Fruit fly (Drosophila melanogaster): ENCODE results near the gene Gdap1.

The Gdap1 gene

DNA sequence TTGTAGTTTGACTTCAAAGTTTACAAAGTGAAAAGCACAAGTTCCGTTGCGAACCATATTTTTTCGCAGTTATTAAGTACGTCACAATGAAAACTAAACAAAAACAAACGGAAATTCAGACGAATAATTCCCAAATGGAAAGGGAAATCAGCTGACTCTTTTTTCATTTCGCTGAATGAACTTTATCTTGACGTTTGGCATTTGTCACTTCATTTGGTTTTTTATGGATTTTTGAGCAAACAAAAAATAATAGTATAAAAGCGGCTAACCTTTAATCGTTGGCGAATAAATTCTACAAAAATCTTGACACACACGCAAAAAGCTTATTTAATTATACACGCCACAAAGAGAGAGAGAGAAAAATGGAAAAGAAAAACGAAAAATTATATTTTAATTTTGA, 41.9 kb downstream of the Gdap1 start:
- TF ChIP-seq pan (optimal IDR thresholded peaks at IDR 0.05) = no peak

DNA sequence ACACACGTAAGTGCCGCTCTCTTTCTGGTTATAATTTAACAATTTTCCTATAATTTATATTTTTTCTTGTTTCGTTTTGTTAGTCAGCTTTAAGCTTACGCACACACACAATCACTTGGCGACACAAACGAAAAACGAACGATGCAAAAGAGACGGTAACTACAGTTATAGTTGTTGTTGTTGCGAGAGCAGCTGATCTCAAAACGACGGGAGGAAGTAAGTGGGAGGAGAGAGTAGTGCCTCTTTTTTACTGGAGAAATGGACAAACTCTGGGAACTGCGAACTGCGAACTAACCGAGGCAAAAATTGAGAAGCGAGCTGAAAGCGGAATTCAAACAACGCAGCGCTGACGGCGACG, 42.7 kb downstream of the Gdap1 start:
- no peak for TF ChIP-seq EcR (GFP tag; optimal IDR thresholded peaks at IDR 0.05)
- no peak for TF ChIP-seq Dll (optimal IDR thresholded peaks at IDR 0.05)
- TF ChIP-seq usp (GFP tag; optimal IDR thresholded peaks at IDR 0.05) = no peak
- no peak for TF ChIP-seq CG8478 (optimal IDR thresholded peaks at IDR 0.05)
- no peak for TF ChIP-seq pan (optimal IDR thresholded peaks at IDR 0.05)
- no peak for TF ChIP-seq psq (optimal IDR thresholded peaks at IDR 0.05)

DNA sequence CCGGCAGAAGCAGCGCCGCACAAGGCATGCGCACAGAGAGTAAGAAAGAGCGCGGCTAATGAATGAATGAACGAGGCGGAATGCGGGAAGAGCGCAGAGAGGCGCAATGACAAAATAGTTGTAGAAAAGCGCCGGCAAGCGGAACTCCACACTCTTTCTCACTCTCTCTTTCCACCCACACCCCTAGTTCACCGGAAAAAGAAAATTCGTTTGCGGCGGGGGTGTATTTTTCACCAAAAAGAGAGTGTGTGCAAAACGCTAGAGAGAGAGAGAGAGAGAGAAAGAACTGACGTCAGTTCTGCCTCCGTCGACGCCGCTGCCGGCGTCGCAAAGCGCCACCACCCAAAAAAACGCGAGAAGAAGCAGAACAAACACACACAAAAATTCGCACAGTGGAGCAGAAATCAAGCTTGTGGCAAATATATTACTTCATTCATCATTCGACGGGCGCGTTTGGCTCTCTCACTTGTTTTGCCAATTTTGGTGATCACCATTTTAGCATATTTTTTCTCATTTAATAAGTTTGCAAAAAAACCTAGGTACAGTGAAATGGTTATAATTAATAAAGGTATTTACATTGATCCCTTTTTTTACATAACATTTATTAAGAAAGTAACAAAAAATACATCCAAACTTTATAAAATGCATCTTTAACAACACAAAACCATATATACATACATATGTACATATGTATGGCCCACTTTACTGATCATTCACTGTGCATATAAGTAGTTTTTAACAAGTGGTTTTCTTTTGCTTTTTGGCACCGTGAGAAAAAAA, 43.3 kb downstream of the Gdap1 start:
- TF ChIP-seq Dll (optimal IDR thresholded peaks at IDR 0.05) (peak; percentile 99), psq (optimal IDR thresholded peaks at IDR 0.05) (no peak), usp (GFP tag; optimal IDR thresholded peaks at IDR 0.05) (no peak), CG8478 (optimal IDR thresholded peaks at IDR 0.05) (no peak), EcR (GFP tag; optimal IDR thresholded peaks at IDR 0.05) (no peak), pan (optimal IDR thresholded peaks at IDR 0.05) (no peak)

DNA sequence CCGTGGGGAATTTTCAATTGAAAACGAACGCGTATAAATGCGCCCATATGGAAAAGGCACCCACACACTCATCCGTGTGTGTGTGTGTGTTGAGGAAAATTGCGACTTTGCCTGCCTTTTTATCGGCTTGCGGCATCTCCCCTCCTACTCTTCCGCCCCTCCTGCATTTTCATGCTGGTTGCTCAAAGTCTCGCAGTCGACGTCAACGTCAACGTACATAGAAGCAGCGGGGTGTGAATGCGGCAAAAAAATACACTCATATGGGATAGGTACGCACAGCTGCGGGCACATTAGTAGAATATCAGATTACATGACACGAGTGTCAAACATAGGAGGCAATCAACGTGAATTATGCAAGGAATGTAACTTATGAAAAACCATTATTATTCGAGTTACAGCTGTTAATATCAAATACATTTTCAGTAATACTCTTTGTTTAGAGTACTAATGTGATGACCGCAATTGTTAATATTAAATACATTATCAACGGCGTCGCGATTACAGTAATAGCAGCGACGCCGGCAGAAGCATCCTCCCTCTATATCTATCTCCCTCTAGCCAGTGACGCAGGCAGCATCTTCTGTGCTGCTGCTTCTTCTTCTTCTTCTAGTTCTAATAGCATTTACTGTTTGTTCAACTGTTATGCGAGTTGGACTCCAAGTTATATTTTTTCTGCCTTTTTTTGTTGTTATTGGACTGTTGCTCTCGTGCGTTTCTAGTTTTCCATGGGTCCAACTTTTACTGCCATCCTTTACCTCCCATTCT, 45.2 kb downstream of the Gdap1 start:
- TF ChIP-seq pan (optimal IDR thresholded peaks at IDR 0.05) (no peak), usp (GFP tag; optimal IDR thresholded peaks at IDR 0.05) (no peak), Dll (optimal IDR thresholded peaks at IDR 0.05) (no peak), psq (optimal IDR thresholded peaks at IDR 0.05) (no peak), EcR (GFP tag; optimal IDR thresholded peaks at IDR 0.05) (no peak), CG8478 (optimal IDR thresholded peaks at IDR 0.05) (no peak)

DNA sequence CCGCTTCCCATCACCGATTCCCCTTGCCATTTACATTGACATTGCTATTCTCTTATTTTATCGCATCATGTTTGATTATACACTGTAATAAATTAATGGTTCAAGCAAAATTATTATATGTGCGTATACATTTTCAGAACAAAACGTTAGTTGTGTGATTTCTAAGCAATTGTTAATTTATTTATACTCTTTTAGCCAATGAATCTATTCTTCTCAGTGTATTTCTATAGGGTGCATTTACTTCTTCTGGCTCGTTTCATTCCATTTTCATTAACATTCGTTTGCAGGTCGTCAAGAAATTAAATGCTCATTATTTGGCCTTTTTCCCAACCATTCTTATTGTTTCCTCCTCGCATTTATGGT, 45.8 kb downstream of the Gdap1 start:
- TF ChIP-seq pan (optimal IDR thresholded peaks at IDR 0.05) (no peak), Dll (optimal IDR thresholded peaks at IDR 0.05) (no peak)

DNA sequence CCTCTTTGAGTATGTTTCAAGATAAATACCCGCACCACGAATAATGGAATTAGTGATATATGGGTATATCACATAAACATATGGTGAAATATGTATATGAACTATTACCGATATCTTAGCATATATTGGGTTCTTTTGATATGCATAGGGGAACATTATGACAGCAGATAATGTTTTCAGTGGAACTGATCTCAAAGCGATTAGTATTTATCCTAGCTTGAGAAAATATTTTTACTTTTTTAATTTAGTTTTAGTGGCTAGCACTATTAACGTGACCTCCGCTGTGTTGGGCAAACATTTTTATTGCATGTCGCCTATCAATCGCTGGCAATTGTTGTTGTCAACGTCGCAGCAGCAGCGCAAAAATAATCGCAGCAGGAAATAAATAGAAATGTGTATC, 46.6 kb downstream of the Gdap1 start:
- TF ChIP-seq pan (optimal IDR thresholded peaks at IDR 0.05) = no peak
